Worm (Caenorhabditis elegans): ENCODE data around the gene acs-19.

ce11 chrIII:3839635-3840034 is 24.7 kb upstream of the acs-19 start, which contains the start of gene cyp-25A3:
- no peak for TF ChIP-seq nhr-77 (tag; optimal IDR thresholded peaks at IDR 0.05)
- no peak for TF ChIP-seq unc-62 (GFP tag; optimal IDR thresholded peaks at IDR 0.05)
- no peak for TF ChIP-seq nhr-23 (tag; optimal IDR thresholded peaks at IDR 0.05)
- TF ChIP-seq snpc-4 (tag; optimal IDR thresholded peaks at IDR 0.05), result no peak
- TF ChIP-seq jun-1 (tag; optimal IDR thresholded peaks at IDR 0.05), result no peak
- no peak for TF ChIP-seq nhr-76 (tag; optimal IDR thresholded peaks at IDR 0.05)
- no peak for TF ChIP-seq elt-2 (tag; optimal IDR thresholded peaks at IDR 0.05)
- TF ChIP-seq unc-39 (tag; optimal IDR thresholded peaks at IDR 0.05), result no peak
